Fruit fly (Drosophila melanogaster): ENCODE measurements around the gene CG14015.

DNA sequence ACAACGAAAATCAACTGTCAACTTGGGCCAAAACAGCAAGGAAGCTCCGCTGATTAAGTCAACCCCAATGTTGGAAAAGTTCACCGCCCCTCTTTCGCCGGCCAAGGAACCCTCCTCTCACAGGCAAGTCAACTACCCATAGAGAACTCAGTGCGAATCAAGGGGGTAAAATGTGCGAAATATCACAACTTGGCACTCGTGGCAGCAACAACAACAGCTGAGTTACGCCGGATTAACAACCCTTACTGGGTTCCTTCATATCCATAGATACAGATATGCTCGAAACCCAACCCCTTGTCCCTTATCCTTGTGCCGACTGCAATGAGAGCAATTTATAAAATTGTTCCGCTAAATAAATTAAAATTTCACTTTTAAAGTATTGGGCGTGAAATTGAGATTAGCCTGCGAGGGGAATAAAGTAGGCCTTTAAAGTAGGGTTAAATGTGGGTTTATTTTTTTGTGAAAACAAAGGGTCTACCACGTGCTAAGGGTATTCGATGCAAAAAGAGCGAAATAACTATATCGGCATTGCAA is 49.8 kb downstream of the CG14015 start:
- no peak for TF ChIP-seq fd96Ca (GFP tag; IDR thresholded peaks at IDR 0.05)
- no peak for TF ChIP-seq Pif1B (GFP tag; optimal IDR thresholded peaks at IDR 0.05)
- TF ChIP-seq rn (GFP tag; IDR thresholded peaks at IDR 0.05) = no peak
- TF ChIP-seq CG13204 (GFP tag; optimal IDR thresholded peaks at IDR 0.05) = no peak
- no peak for TF ChIP-seq CG17806 (tag; optimal IDR thresholded peaks at IDR 0.05)
- TF ChIP-seq D1 (tag; optimal IDR thresholded peaks at IDR 0.05) = no peak
- no peak for TF ChIP-seq CG8301 (tag; optimal IDR thresholded peaks at IDR 0.05)
